Fruit fly (Drosophila melanogaster) whole organism, embryonic: ENCODE data around the gene CG6893.
A peak's percentile ranks its signal among the peaks of the same experiment; 100 is the strongest.

Experiments
- Atf-2 ChIP-seq: fragments of 200-800 bp; sonication (Bioruptor generic); optimal IDR thresholded peaks from 2 replicates; lab custom pipeline; 2016; ENCODE audit warnings: missing biosample characterization, missing genetic modification characterization
- B-H2 ChIP-seq: fragments of 200-800 bp; sonication (Bioruptor generic); optimal IDR thresholded peaks from 2 replicates; lab custom pipeline; 2018; ENCODE audit warnings: missing biosample characterization, mild to moderate bottlenecking, missing genetic modification characterization
- Bgb ChIP-seq: fragments of 200-800 bp; sonication (Bioruptor generic); IDR thresholded peaks from 2 replicates; pipeline ENCODE4 v1.3.6; 2022; ENCODE audit warnings: missing biosample characterization, missing genetic modification characterization; ENCODE audit not compliant: partially characterized antibody
- CG10366 ChIP-seq: fragments of 200-800 bp; sonication (Bioruptor generic); IDR thresholded peaks from 2 replicates; pipeline ENCODE4 v1.3.6; 2022; ENCODE audit warnings: missing biosample characterization, missing genetic modification characterization
- CG10565 ChIP-seq: fragments of 200-800 bp; sonication (Bioruptor generic); optimal IDR thresholded peaks from 3 replicates; lab custom pipeline; 2016; ENCODE audit warnings: missing biosample characterization, mild to moderate bottlenecking, missing genetic modification characterization
- CG10654 ChIP-seq: fragments of 200-800 bp; sonication (Bioruptor generic); optimal IDR thresholded peaks from 2 replicates; lab custom pipeline; 2016; ENCODE audit warnings: missing biosample characterization, missing genetic modification characterization
- CG11696 ChIP-seq: fragments of 200-800 bp; sonication (Bioruptor generic); IDR thresholded peaks from 2 replicates; pipeline ENCODE4 v1.3.6; 2022; ENCODE audit warnings: missing biosample characterization, missing genetic modification characterization
- CG12071 ChIP-seq: fragments of 200-800 bp; sonication (Bioruptor generic); optimal IDR thresholded peaks from 3 replicates; lab custom pipeline; 2018; ENCODE audit warnings: missing biosample characterization, mild to moderate bottlenecking, missing genetic modification characterization
- CG12659 ChIP-seq: fragments of 200-800 bp; sonication (Bioruptor generic); optimal IDR thresholded peaks from 3 replicates; lab custom pipeline; 2017; ENCODE audit warnings: mild to moderate bottlenecking, missing biosample characterization, missing genetic modification reagents, missing genetic modification characterization
- CG12744 ChIP-seq: fragments of 200-800 bp; sonication (Bioruptor generic); optimal IDR thresholded peaks from 2 replicates; lab custom pipeline; 2016; ENCODE audit warnings: missing biosample characterization, missing genetic modification characterization
- CG13287 ChIP-seq: fragments of 200-800 bp; sonication (Bioruptor generic); IDR thresholded peaks from 2 replicates; pipeline ENCODE4 v1.3.6; 2022; ENCODE audit warnings: missing biosample characterization, missing genetic modification characterization; ENCODE audit not compliant: partially characterized antibody
- CG16813 ChIP-seq: fragments of 200-800 bp; sonication (Bioruptor generic); IDR thresholded peaks from 3 replicates; pipeline ENCODE4 v1.3.6; 2022; ENCODE audit warnings: missing biosample characterization, missing genetic modification characterization; ENCODE audit not compliant: partially characterized antibody
- CG17829 ChIP-seq: fragments of 200-800 bp; optimal IDR thresholded peaks from 2 replicates; lab custom pipeline; 2019; ENCODE audit warnings: missing biosample characterization, mild to moderate bottlenecking, missing genetic modification characterization, moderate library complexity
- CG17912 ChIP-seq: fragments of 200-800 bp; sonication (Bioruptor generic); optimal IDR thresholded peaks from 2 replicates; lab custom pipeline; 2018; ENCODE audit warnings: missing biosample characterization, mild to moderate bottlenecking, missing genetic modification characterization
- CG32772 ChIP-seq: fragments of 200-800 bp; sonication (Bioruptor generic); IDR thresholded peaks from 2 replicates; pipeline ENCODE4 v1.3.6; 2022; ENCODE audit warnings: missing biosample characterization, missing genetic modification characterization
- CG3281 ChIP-seq: fragments of 200-800 bp; sonication (Bioruptor generic); optimal IDR thresholded peaks from 3 replicates; lab custom pipeline; 2017; ENCODE audit warnings: missing biosample characterization, mild to moderate bottlenecking, missing genetic modification characterization
- CG33557 ChIP-seq: fragments of 200-800 bp; sonication (Bioruptor generic); optimal IDR thresholded peaks from 2 replicates; lab custom pipeline; 2019; ENCODE audit warnings: missing biosample characterization, mild to moderate bottlenecking, missing genetic modification characterization, moderate library complexity
- CG3838 ChIP-seq: fragments of 200-800 bp; sonication (Bioruptor generic); optimal IDR thresholded peaks from 3 replicates; lab custom pipeline; 2016; ENCODE audit warnings: missing biosample characterization, missing genetic modification characterization
- CG4282 ChIP-seq: fragments of 200-800 bp; sonication (Bioruptor generic); optimal IDR thresholded peaks from 2 replicates; lab custom pipeline; 2016; ENCODE audit warnings: missing biosample characterization, missing genetic modification characterization
- CG43689 ChIP-seq: fragments of 200-800 bp; sonication (Bioruptor generic); IDR thresholded peaks from 2 replicates; pipeline ENCODE4 v1.3.6; 2022; ENCODE audit warnings: missing biosample characterization, missing genetic modification characterization
- CG4424 ChIP-seq: fragments of 200-800 bp; sonication (Bioruptor generic); optimal IDR thresholded peaks from 3 replicates; lab custom pipeline; 2016; ENCODE audit warnings: missing biosample characterization, missing genetic modification characterization
- CG4617 ChIP-seq: fragments of 200-800 bp; sonication (Bioruptor generic); optimal IDR thresholded peaks from 3 replicates; lab custom pipeline; 2016; ENCODE audit warnings: missing biosample characterization, missing genetic modification characterization, borderline replicate concordance
- CG4820 ChIP-seq: fragments of 200-800 bp; sonication (Bioruptor generic); optimal IDR thresholded peaks from 3 replicates; lab custom pipeline; 2016; ENCODE audit warnings: missing biosample characterization, missing genetic modification characterization
- CG8290 ChIP-seq, 3 experiments: fragments of 200-800 bp; sonication (Bioruptor generic); optimal IDR thresholded peaks; 2 replicates each; lab custom pipeline; 2016 to 2019; ENCODE audit warnings: missing biosample characterization in 3 of 3, missing genetic modification characterization in 3 of 3, mild to moderate bottlenecking in 2 of 3, moderate library complexity in 1 of 3
- NC2α ChIP-seq: fragments of 200-800 bp; sonication (Bioruptor generic); optimal IDR thresholded peaks from 2 replicates; lab custom pipeline; 2016; ENCODE audit warnings: missing biosample characterization, missing genetic modification characterization
- ash1 ChIP-seq: fragments of 200-800 bp; sonication (Bioruptor generic); optimal IDR thresholded peaks from 2 replicates; lab custom pipeline; 2018; ENCODE audit warnings: missing biosample characterization, mild to moderate bottlenecking, missing genetic modification characterization
- ato ChIP-seq: fragments of 200-800 bp; sonication (Bioruptor generic); IDR thresholded peaks from 2 replicates; pipeline ENCODE4 v1.3.6; 2022; ENCODE audit warnings: missing biosample characterization, missing genetic modification characterization; ENCODE audit not compliant: partially characterized antibody
- bcd ChIP-seq: fragments of 200-800 bp; sonication (Bioruptor generic); optimal IDR thresholded peaks from 2 replicates; lab custom pipeline; 2017; ENCODE audit warnings: missing biosample characterization, mild to moderate bottlenecking, missing genetic modification characterization
- bsh ChIP-seq, 2 experiments: fragments of 200-800 bp; sonication (Bioruptor generic); optimal IDR thresholded peaks; 2 replicates each; lab custom pipeline; 2017 to 2018; ENCODE audit warnings: mild to moderate bottlenecking in 2 of 2, missing biosample characterization in 2 of 2, missing genetic modification characterization in 2 of 2, moderate library complexity in 1 of 2
- chinmo ChIP-seq: fragments of 200-800 bp; sonication (Bioruptor generic); IDR thresholded peaks from 4 replicates; pipeline ENCODE4 v1.3.6; 2022; ENCODE audit warnings: missing biosample characterization, missing genetic modification characterization; ENCODE audit not compliant: partially characterized antibody
- croc ChIP-seq: fragments of 200-800 bp; sonication (Bioruptor generic); conservative IDR thresholded peaks from 3 replicates; pipeline ENCODE4 v1.3.6; 2022; ENCODE audit warnings: missing biosample characterization, missing genetic modification characterization
- dpn ChIP-seq, 2 experiments: fragments of 200-800 bp; sonication (Bioruptor generic); optimal IDR thresholded peaks; 3 replicates each; lab custom pipeline; 2016; ENCODE audit warnings: missing biosample characterization in 2 of 2, missing genetic modification characterization in 2 of 2
- emc ChIP-seq: fragments of 200-800 bp; sonication (Bioruptor generic); optimal IDR thresholded peaks from 2 replicates; lab custom pipeline; 2016; ENCODE audit warnings: missing biosample characterization, missing genetic modification characterization
- eyg ChIP-seq: fragments of 200-800 bp; sonication (Bioruptor generic); optimal IDR thresholded peaks from 3 replicates; lab custom pipeline; 2016; ENCODE audit warnings: missing biosample characterization, missing genetic modification characterization
- fd102C ChIP-seq: fragments of 200-800 bp; sonication (Bioruptor generic); optimal IDR thresholded peaks from 2 replicates; lab custom pipeline; 2018; ENCODE audit warnings: missing biosample characterization, mild to moderate bottlenecking, missing genetic modification characterization, moderate library complexity
- hkb ChIP-seq, 2 experiments: fragments of 200-800 bp in 1 of 2; fragments of >200 bp in 1 of 2; sonication (Bioruptor generic) in 1 of 2; IDR thresholded peaks in 1 of 2; optimal IDR thresholded peaks in 1 of 2; 2 replicates each; pipeline versions ENCODE4 v1.3.6 to Lab custom; 2017 to 2022; ENCODE audit warnings: missing biosample characterization in 1 of 2, missing genetic modification characterization in 1 of 2
- ind ChIP-seq: fragments of 200-800 bp; sonication (Bioruptor generic); optimal IDR thresholded peaks from 3 replicates; lab custom pipeline; 2016; ENCODE audit warnings: missing biosample characterization, missing genetic modification characterization
- ken ChIP-seq: fragments of 200-800 bp; sonication (Bioruptor generic); IDR thresholded peaks from 3 replicates; pipeline ENCODE4 v1.3.6; 2022; ENCODE audit warnings: missing biosample characterization, missing genetic modification characterization
- mld ChIP-seq: fragments of 200-800 bp; sonication (Bioruptor generic); IDR thresholded peaks from 3 replicates; pipeline ENCODE4 v1.3.6; 2022; ENCODE audit warnings: missing biosample characterization, missing genetic modification characterization; ENCODE audit not compliant: partially characterized antibody
- pfk ChIP-seq: fragments of 200-800 bp; sonication (Bioruptor generic); optimal IDR thresholded peaks from 2 replicates; lab custom pipeline; 2018; ENCODE audit warnings: missing biosample characterization, mild to moderate bottlenecking, missing genetic modification characterization, moderate library complexity
- rib ChIP-seq: fragments of 200-800 bp; sonication (Bioruptor generic); IDR thresholded peaks from 2 replicates; pipeline ENCODE4 v1.3.6; 2022; ENCODE audit warnings: missing biosample characterization, missing genetic modification characterization
- slbo ChIP-seq: fragments of 200-800 bp; sonication (Bioruptor generic); IDR thresholded peaks from 2 replicates; pipeline ENCODE4 v1.3.6; 2022; ENCODE audit warnings: missing biosample characterization, missing genetic modification characterization
- so ChIP-seq: fragments of 200-800 bp; sonication (Bioruptor generic); IDR thresholded peaks from 3 replicates; pipeline ENCODE4 v1.3.6; 2022; ENCODE audit warnings: missing biosample characterization, missing genetic modification characterization
- stc ChIP-seq: fragments of 200-800 bp; sonication (Bioruptor generic); IDR thresholded peaks from 2 replicates; pipeline ENCODE4 v1.3.6; 2022; ENCODE audit warnings: missing biosample characterization, missing genetic modification characterization
- z ChIP-seq: fragments of 200-800 bp; sonication (Bioruptor generic); IDR thresholded peaks from 3 replicates; pipeline ENCODE4 v1.3.6; 2022; ENCODE audit warnings: missing biosample characterization, missing genetic modification characterization
- zen2 ChIP-seq: fragments of 200-800 bp; sonication (Bioruptor generic); IDR thresholded peaks from 3 replicates; pipeline ENCODE4 v1.3.6; 2022; ENCODE audit warnings: missing biosample characterization, missing genetic modification characterization; ENCODE audit not compliant: partially characterized antibody
- zf30C ChIP-seq: fragments of 200-800 bp; sonication (Bioruptor generic); optimal IDR thresholded peaks from 3 replicates; lab custom pipeline; 2018; ENCODE audit warnings: missing biosample characterization, mild to moderate bottlenecking, missing genetic modification characterization
- zfh1 ChIP-seq: fragments of 200-800 bp; sonication (Bioruptor generic); IDR thresholded peaks from 3 replicates; pipeline ENCODE4 v1.3.6; 2022; ENCODE audit warnings: missing biosample characterization, missing genetic modification characterization

CG6893 gene

dm6 chr3L:18667115-18667514 is 26.9 kb upstream of the CG6893 start, which contains the start of gene CG42495 (continued):
- TF ChIP-seq Bgb (GFP tag; lab: Robert Waterston, UW) (peak; percentile 35; the same call in 1 of the 2 replicates), CG13287 (GFP tag; lab: Robert Waterston, UW) (peak; percentile 47; the same call in 1 of the 2 replicates), CG12071 (GFP tag; lab: Kevin White, UChicago) (no peak), ato (0 out of 2 replicates have a peak, but pooled peaks have one; percentile 20), CG17829 (peak; percentile 10), CG16813 (GFP tag; lab: Robert Waterston, UW) (0 out of 3 replicates have a peak, but pooled peaks have one; percentile 34)
- TF ChIP-seq, all 482 proteins: peak for 51

- TF ChIP-seq CG8290 (GFP tag; optimal IDR thresholded peaks at IDR 0.05; lab: Kevin White, UChicago) (no peak), CG8290 (tag; optimal IDR thresholded peaks at IDR 0.05; lab: Kevin White, UChicago) (no peak), CG4282 (GFP tag; lab: Kevin White, UChicago) (no peak), dpn (GFP tag; optimal IDR thresholded peaks at IDR 0.05; lab: Kevin White, UChicago) (no peak), CG3838 (GFP tag; lab: Kevin White, UChicago) (no peak), zen2 (GFP tag; lab: Robert Waterston, UW) (no peak), emc (GFP tag; lab: Kevin White, UChicago) (no peak), CG4617 (no peak), NC2α (GFP tag; lab: Kevin White, UChicago) (no peak), mld (GFP tag; lab: Robert Waterston, UW) (no peak), CG17912 (no peak), fd102C (GFP tag; lab: Kevin White, UChicago) (no peak), z (no peak), slbo (GFP tag; lab: Robert Waterston, UW) (no peak), ken (GFP tag; lab: Robert Waterston, UW) (no peak), ash1 (GFP tag; lab: Kevin White, UChicago) (no peak), rib (GFP tag; lab: Robert Waterston, UW) (no peak), so (GFP tag; lab: Robert Waterston, UW) (no peak)
- TF ChIP-seq, all 482 proteins: peak for 0
Measured at dm6 chr3L:18669874-18670273, 24.1 kb upstream of the CG6893 start.

dm6 chr3L:18672203-18672602 is 21.8 kb upstream of the CG6893 start:
- TF ChIP-seq croc (GFP tag; lab: Robert Waterston, UW) (no peak), bcd (GFP tag; lab: Kevin White, UChicago) (no peak), CG10565 (GFP tag; lab: Kevin White, UChicago) (no peak), CG43689 (GFP tag; lab: Robert Waterston, UW) (no peak), CG12744 (GFP tag; lab: Kevin White, UChicago) (no peak), hkb (optimal IDR thresholded peaks at IDR 0.05; lab: Kevin White, UChicago) (no peak), hkb (GFP tag; IDR thresholded peaks at IDR 0.05; lab: Robert Waterston, UW) (no peak), CG10654 (GFP tag; lab: Kevin White, UChicago) (no peak), CG11696 (GFP tag; lab: Robert Waterston, UW) (no peak), pfk (no peak), CG4820 (GFP tag; lab: Kevin White, UChicago) (no peak), bsh (GFP tag; optimal IDR thresholded peaks at IDR 0.05; lab: Kevin White, UChicago) (no peak), CG4424 (peak; percentile 7), zf30C (no peak), CG32772 (no peak), CG3281 (GFP tag; lab: Kevin White, UChicago) (peak; percentile 47), chinmo (no peak), ind (GFP tag; lab: Kevin White, UChicago) (peak; percentile 40), zfh1 (peak; percentile 49; the same call in 1 of the 3 replicates), CG10366 (GFP tag; lab: Robert Waterston, UW) (no peak), B-H2 (GFP tag; lab: Kevin White, UChicago) (no peak), stc (no peak), eyg (GFP tag; lab: Kevin White, UChicago) (no peak), Atf-2 (GFP tag; lab: Kevin White, UChicago) (no peak), CG12659 (peak; percentile 49), CG33557 (GFP tag; lab: Kevin White, UChicago) (no peak)
